Fruit fly (Drosophila melanogaster): Measurements from ENCODE around the gene CG17931.

DNA sequence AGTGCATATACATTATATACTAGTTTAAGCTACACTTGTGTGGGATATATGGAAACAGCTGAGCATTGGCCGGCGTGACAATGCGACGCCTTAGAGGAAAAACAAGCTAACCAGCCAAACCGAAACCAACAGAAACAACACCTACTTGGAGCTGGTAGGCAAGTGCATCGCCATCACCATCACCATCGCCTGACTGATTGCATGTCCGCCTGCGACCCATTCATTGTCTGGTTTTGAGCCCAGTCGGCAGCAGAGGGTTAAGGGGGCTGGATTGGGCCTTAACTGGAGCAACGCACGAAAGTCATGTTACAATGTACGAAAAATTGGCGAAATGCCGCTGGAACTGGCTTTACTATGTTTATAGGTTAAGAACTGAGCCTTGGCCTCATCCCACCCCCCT is 27.8 kb upstream of the CG17931 start:
- TF ChIP-seq lilli (GFP tag; optimal IDR thresholded peaks at IDR 0.05) (no peak), Med (GFP tag) (no peak), Pdp1 (GFP tag; optimal IDR thresholded peaks at IDR 0.05) (no peak), D19B (GFP tag; optimal IDR thresholded peaks at IDR 0.05) (no peak), Camta (GFP tag; optimal IDR thresholded peaks at IDR 0.05) (no peak), Jarid2 (GFP tag; optimal IDR thresholded peaks at IDR 0.05) (no peak), tgo (GFP tag; IDR thresholded peaks at IDR 0.05) (no peak), wdn (GFP tag; IDR thresholded peaks at IDR 0.05) (no peak), CG10147 (GFP tag; optimal IDR thresholded peaks at IDR 0.05) (no peak), sd (tag; optimal IDR thresholded peaks at IDR 0.05) (no peak), Ada2b (GFP tag; IDR thresholded peaks at IDR 0.05) (no peak), maf-S (GFP tag; optimal IDR thresholded peaks at IDR 0.05) (no peak)
